Worm (Caenorhabditis elegans) whole organism, L2 larva: Measurements from ENCODE around the gene gpcp-1.

Experiments
- C34F6.9 ChIP-seq: fragments of 150-350 bp; optimal IDR thresholded peaks from 2 replicates; lab custom pipeline; 2014; ENCODE audit warnings: missing biosample characterization, missing genetic modification characterization
- F13H6.1 ChIP-seq: sonication (generic microtip); optimal IDR thresholded peaks from 2 replicates; lab custom pipeline; 2016; ENCODE audit warnings: missing genetic modification characterization, missing compliant biosample characterization
- R02D3.7 ChIP-seq: fragments of 150-350 bp; optimal IDR thresholded peaks from 2 replicates; lab custom pipeline; 2014; ENCODE audit warnings: missing biosample characterization, missing genetic modification characterization
- Y55F3AM.14 ChIP-seq: fragments of 200-800 bp; sonication (Bioruptor generic); optimal IDR thresholded peaks from 2 replicates; lab custom pipeline; 2018; ENCODE audit warnings: mild to moderate bottlenecking, missing genetic modification characterization, missing compliant biosample characterization
- ZK546.5 ChIP-seq: sonication (generic microtip); optimal IDR thresholded peaks from 2 replicates; lab custom pipeline; 2017; ENCODE audit warnings: missing biosample characterization, missing genetic modification characterization
- ama-1 ChIP-seq: fragments of 150-350 bp; optimal IDR thresholded peaks from 2 replicates; lab custom pipeline; 2018; ENCODE audit warnings: inconsistent platforms
- blmp-1 ChIP-seq: sonication (generic microtip); optimal IDR thresholded peaks from 2 replicates; lab custom pipeline; 2017; ENCODE audit warnings: missing genetic modification characterization, mild to moderate bottlenecking, missing compliant biosample characterization, antibody characterized with exemption, moderate library complexity; ENCODE audit not compliant: insufficient read depth
- ceh-16 ChIP-seq: fragments of 150-350 bp; optimal IDR thresholded peaks from 2 replicates; lab custom pipeline; 2014; ENCODE audit warnings: missing biosample characterization, missing genetic modification characterization
- ceh-82 ChIP-seq: fragments of 150-350 bp; optimal IDR thresholded peaks from 2 replicates; lab custom pipeline; 2014; ENCODE audit warnings: missing biosample characterization, missing genetic modification characterization
- crh-2 ChIP-seq: sonication (generic microtip); optimal IDR thresholded peaks from 2 replicates; lab custom pipeline; 2017; ENCODE audit warnings: missing biosample characterization, missing genetic modification characterization
- dmd-4 ChIP-seq: sonication (generic microtip); optimal IDR thresholded peaks from 2 replicates; lab custom pipeline; 2017; ENCODE audit warnings: missing biosample characterization, missing genetic modification characterization
- egl-27 ChIP-seq: sonication (generic microtip); optimal IDR thresholded peaks from 3 replicates; lab custom pipeline; 2017; ENCODE audit warnings: missing biosample characterization, missing genetic modification reagents, missing genetic modification characterization
- elt-3 ChIP-seq: sonication (generic microtip); optimal IDR thresholded peaks from 2 replicates; lab custom pipeline; 2017; ENCODE audit warnings: missing biosample characterization, missing genetic modification characterization
- fos-1 ChIP-seq: fragments of 150-350 bp; optimal IDR thresholded peaks from 2 replicates; lab custom pipeline; 2014; ENCODE audit warnings: missing biosample characterization, missing genetic modification characterization
- gmeb-1 ChIP-seq: fragments of 150-350 bp; optimal IDR thresholded peaks from 2 replicates; lab custom pipeline; 2014; ENCODE audit warnings: missing biosample characterization, missing genetic modification characterization
- lin-11 ChIP-seq: fragments of 150-350 bp; sonication (generic microtip); optimal IDR thresholded peaks from 2 replicates; lab custom pipeline; 2014; ENCODE audit warnings: missing biosample characterization, missing genetic modification characterization, inconsistent platforms, mixed read lengths
- lin-13 ChIP-seq: fragments of 150-350 bp; optimal IDR thresholded peaks from 2 replicates; lab custom pipeline; 2014; ENCODE audit warnings: missing biosample characterization, missing genetic modification reagents, missing genetic modification characterization
- lsy-2 ChIP-seq, 2 experiments: fragments of 150-350 bp in 1 of 2; sonication (generic microtip) in 1 of 2; optimal IDR thresholded peaks; 2 replicates each; lab custom pipeline; 2014 to 2017; ENCODE audit warnings: missing biosample characterization in 2 of 2, missing genetic modification characterization in 2 of 2
- mab-5 ChIP-seq: fragments of 150-350 bp; optimal IDR thresholded peaks from 2 replicates; lab custom pipeline; 2014; ENCODE audit warnings: missing biosample characterization, missing genetic modification characterization
- mbf-1 ChIP-seq: sonication (generic microtip); optimal IDR thresholded peaks from 2 replicates; lab custom pipeline; 2017; ENCODE audit warnings: missing biosample characterization, missing genetic modification characterization
- mdl-1 ChIP-seq, 2 experiments: fragments of 150-350 bp in 1 of 2; sonication (generic microtip) in 1 of 2; optimal IDR thresholded peaks; 2 replicates each; lab custom pipeline; 2017; ENCODE audit warnings: missing biosample characterization in 2 of 2, missing genetic modification characterization in 2 of 2
- nhr-10 ChIP-seq: sonication (generic microtip); optimal IDR thresholded peaks from 2 replicates; lab custom pipeline; 2017; ENCODE audit warnings: missing biosample characterization, missing genetic modification characterization
- nhr-12 ChIP-seq: fragments of 150-350 bp; optimal IDR thresholded peaks from 2 replicates; lab custom pipeline; 2014; ENCODE audit warnings: missing biosample characterization, missing genetic modification characterization
- nhr-129 ChIP-seq: fragments of 150-350 bp; optimal IDR thresholded peaks from 2 replicates; lab custom pipeline; 2014; ENCODE audit warnings: missing biosample characterization, missing genetic modification characterization
- nhr-21 ChIP-seq: fragments of 150-350 bp; optimal IDR thresholded peaks from 2 replicates; lab custom pipeline; 2014; ENCODE audit warnings: missing biosample characterization, missing genetic modification characterization
- nhr-23 ChIP-seq: fragments of 150-350 bp; optimal IDR thresholded peaks from 2 replicates; lab custom pipeline; 2014; ENCODE audit warnings: missing biosample characterization, missing genetic modification reagents, missing genetic modification characterization
- nhr-237 ChIP-seq: fragments of 150-350 bp; optimal IDR thresholded peaks from 2 replicates; lab custom pipeline; 2014; ENCODE audit warnings: missing biosample characterization, missing genetic modification characterization
- nhr-25 ChIP-seq: fragments of 150-350 bp; sonication (generic microtip); optimal IDR thresholded peaks from 3 replicates; lab custom pipeline; 2014; ENCODE audit warnings: missing biosample characterization, missing genetic modification characterization
- nhr-6 ChIP-seq: fragments of 150-350 bp; optimal IDR thresholded peaks from 2 replicates; lab custom pipeline; 2014; ENCODE audit warnings: missing biosample characterization, missing genetic modification characterization
- nhr-77 ChIP-seq: fragments of 150-350 bp; optimal IDR thresholded peaks from 2 replicates; lab custom pipeline; 2014; ENCODE audit warnings: missing biosample characterization, missing genetic modification characterization
- sem-4 ChIP-seq: fragments of 150-350 bp; optimal IDR thresholded peaks from 2 replicates; lab custom pipeline; 2014; ENCODE audit warnings: missing biosample characterization, missing genetic modification reagents, missing genetic modification characterization
- skn-1 ChIP-seq: sonication (generic microtip); optimal IDR thresholded peaks from 2 replicates; lab custom pipeline; 2017; ENCODE audit warnings: missing biosample characterization, missing genetic modification characterization
- sma-3 ChIP-seq: sonication (generic microtip); optimal IDR thresholded peaks from 2 replicates; lab custom pipeline; 2016; ENCODE audit warnings: missing genetic modification reagents, missing genetic modification characterization, missing compliant biosample characterization
- sma-9 ChIP-seq, 2 experiments: fragments of 150-350 bp in 1 of 2; sonication (generic microtip) in 1 of 2; optimal IDR thresholded peaks; 2 replicates each; lab custom pipeline; 2014 to 2016; ENCODE audit warnings: missing genetic modification characterization in 2 of 2, mild to moderate bottlenecking in 1 of 2, missing biosample characterization in 1 of 2, missing compliant biosample characterization in 1 of 2, missing genetic modification reagents in 1 of 2, moderate library complexity in 1 of 2
- snpc-4 ChIP-seq: fragments of 150-350 bp; optimal IDR thresholded peaks from 2 replicates; lab custom pipeline; 2014; ENCODE audit warnings: missing biosample characterization, missing genetic modification characterization
- unc-39 ChIP-seq: fragments of 150-350 bp; optimal IDR thresholded peaks from 2 replicates; lab custom pipeline; 2014; ENCODE audit warnings: missing biosample characterization, missing genetic modification characterization
- unc-55 ChIP-seq: fragments of 150-350 bp; sonication (generic microtip); optimal IDR thresholded peaks from 3 replicates; lab custom pipeline; 2014; ENCODE audit warnings: missing biosample characterization, missing genetic modification reagents, missing genetic modification characterization
- unc-62 ChIP-seq: fragments of 150-350 bp; optimal IDR thresholded peaks from 2 replicates; lab custom pipeline; 2014; ENCODE audit warnings: missing biosample characterization, missing genetic modification reagents, missing genetic modification characterization
- zag-1 ChIP-seq: fragments of 150-350 bp; optimal IDR thresholded peaks from 2 replicates; lab custom pipeline; 2014; ENCODE audit warnings: missing biosample characterization, missing genetic modification characterization
- ztf-11 ChIP-seq: sonication (generic microtip); optimal IDR thresholded peaks from 2 replicates; lab custom pipeline; 2017; ENCODE audit warnings: missing biosample characterization, missing genetic modification characterization
- ztf-4 ChIP-seq: fragments of 150-350 bp; optimal IDR thresholded peaks from 2 replicates; lab custom pipeline; 2014; ENCODE audit warnings: missing biosample characterization, missing genetic modification characterization

gpcp-1 gene

ce11 chrX:3094304-3094703 lies 16.1 kb downstream of the gpcp-1 start, which contains the start of gene wrt-2:
Gene wrt-2, minus strand, starts transcription at chrX:3094349.
- TF ChIP-seq unc-39 (tag; lab: Kevin White, UChicago) (no peak), nhr-6 (tag; lab: Kevin White, UChicago) (no peak), mbf-1 (tag; lab: Kevin White, UChicago) (no peak), zag-1 (tag; lab: Kevin White, UChicago) (no peak), ZK546.5 (tag; lab: Kevin White, UChicago) (no peak), Y55F3AM.14 (GFP tag; lab: Kevin White, UChicago) (no peak), snpc-4 (tag; lab: Kevin White, UChicago) (no peak), ztf-11 (tag; lab: Kevin White, UChicago) (no peak)

ce11 chrX:3092460-3092859 lies 18.0 kb downstream of the gpcp-1 start:
- TF ChIP-seq unc-55 (GFP tag; lab: Kevin White, UChicago) (no peak), nhr-129 (tag; lab: Kevin White, UChicago) (peak; percentile 33), ztf-11 (tag; lab: Kevin White, UChicago) (no peak)

DNA sequence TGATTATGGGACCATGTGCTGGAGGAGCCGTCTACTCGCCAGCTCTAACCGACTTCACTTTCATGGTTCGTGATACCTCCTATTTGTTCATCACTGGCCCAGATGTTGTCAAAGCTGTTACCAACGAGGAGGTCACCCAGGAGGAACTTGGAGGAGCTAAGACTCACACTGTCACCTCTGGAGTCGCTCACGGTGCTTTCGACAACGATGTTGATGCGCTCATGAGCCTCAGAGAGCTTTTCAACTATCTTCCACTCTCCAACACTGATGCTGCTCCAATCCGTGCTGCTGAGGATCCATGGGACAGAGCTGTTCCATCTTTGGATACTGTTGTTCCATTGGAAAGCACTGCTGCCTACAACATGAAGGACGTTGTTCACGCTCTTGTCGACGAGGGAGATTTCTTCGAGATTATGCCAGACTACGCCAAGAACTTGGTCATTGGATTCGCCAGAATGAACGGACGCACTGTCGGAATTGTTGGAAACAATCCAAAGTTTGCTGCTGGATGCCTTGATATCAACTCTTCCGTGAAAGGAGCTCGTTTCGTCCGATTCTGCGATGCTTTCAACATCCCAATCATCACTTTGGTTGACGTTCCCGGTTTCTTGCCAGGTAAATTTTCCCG lies 19.2 kb downstream of the gpcp-1 start:
- TF ChIP-seq mbf-1 (tag; lab: Kevin White, UChicago) (no peak), nhr-21 (tag; lab: Kevin White, UChicago) (no peak), ama-1 (no peak), nhr-129 (tag; lab: Kevin White, UChicago) (peak; percentile 13), sem-4 (no peak)

DNA sequence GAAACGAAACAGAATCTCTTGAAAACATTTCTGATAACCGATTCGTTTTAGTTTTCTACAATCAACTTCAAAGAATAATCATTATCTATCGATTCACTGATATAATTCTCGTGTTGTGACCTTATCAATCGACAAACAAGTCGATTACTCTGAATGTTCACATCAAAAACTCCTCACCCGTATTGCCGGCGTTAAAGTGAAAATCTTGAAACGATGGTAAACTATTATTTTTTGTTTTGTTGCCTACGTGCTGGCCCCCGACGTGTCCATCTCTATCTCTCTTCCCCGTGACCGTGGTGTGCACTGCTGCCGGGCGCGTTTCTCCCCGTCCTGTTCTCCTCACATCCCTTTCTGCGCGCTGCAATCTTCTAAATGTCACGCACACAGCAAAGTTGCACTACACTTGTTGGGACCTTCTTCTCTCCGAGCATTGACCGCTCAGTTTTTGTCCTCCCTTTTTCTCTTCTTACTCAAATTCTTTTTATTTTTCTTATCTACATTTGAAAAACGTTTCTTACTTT lies 20.5 kb downstream of the gpcp-1 start:
- no peak for TF ChIP-seq skn-1 (tag; lab: Kevin White, UChicago)
- TF ChIP-seq F13H6.1 (tag; lab: Kevin White, UChicago) = peak; percentile 59
- peak; percentile 21 for TF ChIP-seq ztf-4
- TF ChIP-seq nhr-6 (tag; lab: Kevin White, UChicago) = no peak
- TF ChIP-seq unc-62 (GFP tag; lab: Kevin White, UChicago) = no peak
- TF ChIP-seq nhr-12 = no peak
- peak; percentile 18 for TF ChIP-seq sma-9 (GFP tag; optimal IDR thresholded peaks at IDR 0.05; lab: Kevin White, UChicago)
- no peak for TF ChIP-seq sma-9 (tag; optimal IDR thresholded peaks at IDR 0.05; lab: Kevin White, UChicago)
- TF ChIP-seq dmd-4 = no peak
- no peak for TF ChIP-seq ztf-11 (tag; lab: Kevin White, UChicago)
- no peak for TF ChIP-seq R02D3.7 (tag; lab: Kevin White, UChicago)
- TF ChIP-seq mbf-1 (tag; lab: Kevin White, UChicago) = no peak
- TF ChIP-seq sma-3 (GFP tag; lab: Kevin White, UChicago) = peak; percentile 48
- peak; percentile 86 for TF ChIP-seq fos-1 (tag; lab: Kevin White, UChicago)
- no peak for TF ChIP-seq unc-39 (tag; lab: Kevin White, UChicago)
- TF ChIP-seq nhr-23 = no peak
- no peak for TF ChIP-seq egl-27
- TF ChIP-seq nhr-77 (tag; lab: Kevin White, UChicago) = no peak
- TF ChIP-seq unc-55 (GFP tag; lab: Kevin White, UChicago) = no peak
- TF ChIP-seq lin-13 (GFP tag; lab: Kevin White, UChicago) = no peak
- TF ChIP-seq sem-4 = no peak
- TF ChIP-seq mdl-1 (tag; optimal IDR thresholded peaks at IDR 0.05; lab: Kevin White, UChicago) = peak in 1 of 2 experiments; percentile 6
- TF ChIP-seq nhr-129 (tag; lab: Kevin White, UChicago) = peak; percentile 78
- TF ChIP-seq nhr-10 = no peak
- peak in 1 of 2 experiments; percentile 56 for TF ChIP-seq lsy-2 (tag; optimal IDR thresholded peaks at IDR 0.05; lab: Kevin White, UChicago)
- no peak for TF ChIP-seq ceh-16
- TF ChIP-seq Y55F3AM.14 (GFP tag; lab: Kevin White, UChicago) = no peak
- TF ChIP-seq mab-5 (tag; lab: Kevin White, UChicago) = no peak
- no peak for TF ChIP-seq ZK546.5 (tag; lab: Kevin White, UChicago)
- TF ChIP-seq nhr-25 (tag; lab: Kevin White, UChicago) = peak; percentile 34
- TF ChIP-seq crh-2 (tag; lab: Kevin White, UChicago) = peak; percentile 11
- no peak for TF ChIP-seq ama-1
- TF ChIP-seq C34F6.9 (tag; lab: Kevin White, UChicago) = peak; percentile 72
- no peak for TF ChIP-seq nhr-237 (tag; lab: Kevin White, UChicago)
- TF ChIP-seq ceh-82 (tag; lab: Kevin White, UChicago) = no peak
- TF ChIP-seq zag-1 (tag; lab: Kevin White, UChicago) = peak; percentile 10
- peak; percentile 12 for TF ChIP-seq nhr-21 (tag; lab: Kevin White, UChicago)
- TF ChIP-seq blmp-1 = peak; percentile 63
- TF ChIP-seq lin-11 (tag; lab: Kevin White, UChicago) = peak; percentile 22
- no peak for TF ChIP-seq elt-3 (tag; lab: Kevin White, UChicago)
- peak; percentile 23 for TF ChIP-seq gmeb-1 (tag; lab: Kevin White, UChicago)
